Worm (Caenorhabditis elegans) whole organism, L4/young adult: ENCODE results near the gene nhr-137.

Experiments used
- W03F9.2 ChIP-seq: fragments of 150-350 bp; optimal IDR thresholded peaks from 2 replicates; lab custom pipeline; 2014; ENCODE audit warnings: missing biosample characterization, missing genetic modification characterization
- dao-5 ChIP-seq: sonication (generic microtip); optimal IDR thresholded peaks from 2 replicates; lab custom pipeline; 2016; ENCODE audit warnings: missing genotype, missing genetic modification characterization, moderate library complexity, missing compliant biosample characterization
- him-1 ChIP-seq: sonication (generic microtip); optimal IDR thresholded peaks from 2 replicates; lab custom pipeline; 2016; ENCODE audit warnings: missing genotype, missing genetic modification reagents, missing genetic modification characterization, missing compliant biosample characterization

The nhr-137 gene

ce11 chrX:6668911-6669310, at the start of gene nhr-137:
TSS of gene nhr-137 (minus strand) at chrX:6669011.
- TF ChIP-seq dao-5 (tag; lab: Kevin White, UChicago), result no peak
- TF ChIP-seq W03F9.2 (tag; lab: Kevin White, UChicago), result no peak
- no peak for TF ChIP-seq him-1 (tag; lab: Kevin White, UChicago)

ce11 chrX:6718595-6718994, 49.8 kb upstream of the nhr-137 start, which contains the start of gene smf-2:
TSS of gene smf-2 (minus strand) at chrX:6718695.
- TF ChIP-seq him-1 (tag; lab: Kevin White, UChicago) (no peak), W03F9.2 (tag; lab: Kevin White, UChicago) (no peak), dao-5 (tag; lab: Kevin White, UChicago) (no peak)

- TF ChIP-seq him-1 (tag; lab: Kevin White, UChicago) (no peak), W03F9.2 (tag; lab: Kevin White, UChicago) (no peak), dao-5 (tag; lab: Kevin White, UChicago) (no peak)
Observed at ce11 chrX:6713277-6713676, 44.5 kb upstream of the nhr-137 start, which contains the start of gene nas-11. TSS of gene nas-11 (plus strand) at chrX:6713577.

DNA sequence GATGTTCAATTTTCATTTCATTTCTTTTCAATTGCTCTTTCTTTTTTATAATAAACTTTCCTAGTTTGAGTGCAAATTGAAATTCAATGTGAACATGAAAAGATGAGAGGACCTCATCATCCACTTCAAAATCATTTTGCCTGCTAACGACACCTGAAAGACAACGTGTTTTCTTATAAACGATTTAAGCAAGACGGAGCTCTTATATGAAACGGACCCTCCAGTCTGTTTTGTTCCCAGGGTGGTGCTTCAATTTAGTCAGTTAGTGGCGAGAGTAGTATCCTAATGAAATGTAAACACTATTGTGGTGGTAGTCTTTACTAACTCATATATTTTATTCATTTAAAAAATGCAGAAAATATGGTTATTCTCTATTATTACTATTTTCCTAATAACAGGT, 40.4 kb upstream of the nhr-137 start, which contains the start of gene acr-3:
Gene acr-3 (plus strand): TSS at position 301 of the 400 bp plus-strand sequence.
- no peak for TF ChIP-seq him-1 (tag; lab: Kevin White, UChicago)
- TF ChIP-seq W03F9.2 (tag; lab: Kevin White, UChicago), result no peak
- no peak for TF ChIP-seq dao-5 (tag; lab: Kevin White, UChicago)

DNA sequence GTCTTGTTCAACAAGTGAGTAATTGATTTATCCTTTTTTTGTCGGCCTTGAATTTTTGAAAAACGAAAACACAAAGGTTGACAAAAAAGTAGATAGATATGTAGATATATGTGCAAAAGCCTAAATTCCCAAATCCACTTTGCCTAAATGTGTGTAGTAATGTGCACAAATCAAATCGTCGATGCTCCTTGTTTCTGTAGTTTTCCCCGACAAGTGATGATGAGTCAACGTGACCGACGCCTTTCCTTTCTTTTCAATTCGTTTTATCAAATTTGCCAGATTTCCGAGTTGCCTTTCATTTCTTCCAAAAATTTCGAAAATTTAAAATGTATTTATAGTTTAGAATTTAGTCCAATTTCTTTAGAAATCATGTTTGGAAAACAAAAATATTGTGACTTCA, 36.3 kb upstream of the nhr-137 start:
- TF ChIP-seq dao-5 (tag; lab: Kevin White, UChicago) (no peak), W03F9.2 (tag; lab: Kevin White, UChicago) (no peak), him-1 (tag; lab: Kevin White, UChicago) (no peak)

DNA sequence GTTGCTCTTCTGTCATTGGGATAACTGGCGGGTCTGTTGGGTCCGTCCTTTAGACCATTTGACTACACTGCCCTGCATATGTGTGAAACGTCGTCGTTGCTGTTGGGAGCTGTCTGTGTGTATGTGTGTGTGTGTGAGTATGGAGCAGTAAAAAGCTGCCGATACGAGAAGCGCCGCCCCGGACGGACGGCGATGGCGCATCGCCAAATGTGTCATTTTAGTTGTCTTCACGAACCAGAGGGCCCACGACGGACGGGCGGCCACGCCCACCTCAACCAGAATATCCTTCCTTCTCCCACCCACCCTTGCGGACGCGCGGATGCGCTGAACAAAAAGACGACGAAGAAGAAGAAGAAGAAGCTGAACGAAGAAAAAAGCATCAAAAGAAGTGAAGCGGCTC, 33.4 kb upstream of the nhr-137 start, which contains the start of gene acr-2:
Gene acr-2 (plus strand): TSS at position 301 of the 400 bp plus-strand sequence.
- no peak for TF ChIP-seq him-1 (tag; lab: Kevin White, UChicago)
- TF ChIP-seq W03F9.2 (tag; lab: Kevin White, UChicago), result no peak
- no peak for TF ChIP-seq dao-5 (tag; lab: Kevin White, UChicago)

ce11 chrX:6698267-6698666, 29.5 kb upstream of the nhr-137 start, which contains the start of the genes F38B6.7 and F38B6.2:
TSS of gene F38B6.7 (minus strand) at chrX:6698367.
TSS of gene F38B6.2 (plus strand) at chrX:6698533.
- no peak for TF ChIP-seq W03F9.2 (tag; lab: Kevin White, UChicago)
- TF ChIP-seq dao-5 (tag; lab: Kevin White, UChicago), result no peak
- no peak for TF ChIP-seq him-1 (tag; lab: Kevin White, UChicago)

ce11 chrX:6693331-6693730, 24.5 kb upstream of the nhr-137 start, which contains the start of gene F38B6.3:
TSS of gene F38B6.3 (plus strand) at chrX:6693631.
- no peak for TF ChIP-seq dao-5 (tag; lab: Kevin White, UChicago)
- TF ChIP-seq W03F9.2 (tag; lab: Kevin White, UChicago), result no peak
- no peak for TF ChIP-seq him-1 (tag; lab: Kevin White, UChicago)

- TF ChIP-seq him-1 (tag; lab: Kevin White, UChicago) (no peak), dao-5 (tag; lab: Kevin White, UChicago) (no peak), W03F9.2 (tag; lab: Kevin White, UChicago) (no peak)
Observed at ce11 chrX:6692896-6693295, 24.1 kb upstream of the nhr-137 start.

- TF ChIP-seq W03F9.2 (tag; lab: Kevin White, UChicago), result no peak
- TF ChIP-seq him-1 (tag; lab: Kevin White, UChicago), result no peak
- TF ChIP-seq dao-5 (tag; lab: Kevin White, UChicago), result no peak
Observed at ce11 chrX:6691653-6692052, 22.8 kb upstream of the nhr-137 start.

ce11 chrX:6689985-6690384, 21.2 kb upstream of the nhr-137 start, which contains the start of gene F38B6.6:
TSS of gene F38B6.6 (minus strand) at chrX:6690085.
- no peak for TF ChIP-seq him-1 (tag; lab: Kevin White, UChicago)
- no peak for TF ChIP-seq dao-5 (tag; lab: Kevin White, UChicago)
- no peak for TF ChIP-seq W03F9.2 (tag; lab: Kevin White, UChicago)

ce11 chrX:6688953-6689562, 20.2 kb upstream of the nhr-137 start:
- TF ChIP-seq W03F9.2 (tag; lab: Kevin White, UChicago) (no peak), dao-5 (tag; lab: Kevin White, UChicago) (no peak), him-1 (tag; lab: Kevin White, UChicago) (no peak)

DNA sequence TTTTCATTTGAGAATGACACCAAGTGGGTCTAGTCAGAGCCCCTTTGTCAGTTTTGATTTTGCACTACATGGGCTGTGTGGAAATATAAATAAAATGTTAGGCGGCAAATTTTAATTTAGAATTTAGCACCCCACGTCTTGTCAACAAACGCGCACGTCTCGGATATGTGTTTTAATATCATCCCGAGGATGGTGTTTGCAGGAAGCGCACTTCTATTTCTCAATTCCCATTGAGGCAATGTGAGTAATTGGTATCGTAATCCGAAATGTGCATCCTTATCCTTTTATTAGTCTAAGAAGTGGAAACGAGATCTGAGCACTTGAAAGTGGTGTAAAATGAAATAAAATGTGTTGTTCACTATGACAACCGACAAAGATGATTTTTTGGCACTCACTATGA, 18.9 kb upstream of the nhr-137 start:
- TF ChIP-seq dao-5 (tag; lab: Kevin White, UChicago), result no peak
- TF ChIP-seq him-1 (tag; lab: Kevin White, UChicago), result no peak
- no peak for TF ChIP-seq W03F9.2 (tag; lab: Kevin White, UChicago)

DNA sequence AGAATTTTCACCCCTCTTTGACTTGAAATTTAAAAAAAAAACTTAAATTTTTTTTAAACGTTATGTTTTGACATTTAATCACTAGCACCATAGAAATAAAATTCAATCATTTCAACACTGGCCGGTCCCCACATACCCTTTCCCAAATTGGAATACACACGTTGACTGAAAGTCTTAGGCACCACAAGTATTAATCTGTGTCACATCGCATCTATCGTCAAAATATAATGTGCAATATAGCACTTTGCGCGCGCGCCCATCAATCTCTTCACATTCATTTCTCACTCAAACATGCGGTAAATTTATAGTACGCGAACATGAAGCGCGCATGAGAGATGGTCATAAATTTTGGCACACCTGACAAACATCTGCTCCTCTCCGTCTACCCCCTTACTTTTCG, 18.5 kb upstream of the nhr-137 start:
- TF ChIP-seq dao-5 (tag; lab: Kevin White, UChicago) (no peak), him-1 (tag; lab: Kevin White, UChicago) (no peak), W03F9.2 (tag; lab: Kevin White, UChicago) (no peak)
